Worm (Caenorhabditis elegans) whole organism, midembryonic: ENCODE measurements around the gene clec-206.

ENCODE experiments used
- T22C8.4 ChIP-seq: fragments of 200-800 bp; sonication (Bioruptor generic); IDR thresholded peaks from 2 replicates; pipeline ENCODE4 v1.3.6; 2022; ENCODE audit warnings: missing genetic modification characterization, missing compliant biosample characterization
- flt-1 ChIP-seq: fragments of 200-800 bp; sonication (Bioruptor generic); IDR thresholded peaks from 2 replicates; pipeline ENCODE4 v1.3.6; 2022; ENCODE audit warnings: missing genetic modification characterization, missing compliant biosample characterization
- med-1 ChIP-seq: sonication (generic microtip); optimal IDR thresholded peaks from 2 replicates; lab custom pipeline; 2017; ENCODE audit warnings: missing genetic modification characterization, mild to moderate bottlenecking, missing compliant biosample characterization, antibody characterized with exemption, missing genetic modification reagents; ENCODE audit not compliant: insufficient read depth
- ref-1 ChIP-seq: fragments of 200-800 bp; sonication (Bioruptor generic); conservative IDR thresholded peaks from 2 replicates; pipeline ENCODE4 v1.3.6; 2022; ENCODE audit warnings: missing genetic modification reagents, missing genetic modification characterization, missing compliant biosample characterization
- ztf-23 ChIP-seq: fragments of 200-800 bp; sonication (Bioruptor generic); IDR thresholded peaks from 2 replicates; pipeline ENCODE4 v1.3.6; 2022; ENCODE audit warnings: missing genetic modification reagents, missing genetic modification characterization, missing compliant biosample characterization
- ztf-29 ChIP-seq: fragments of 200-800 bp; sonication (Bioruptor generic); IDR thresholded peaks from 2 replicates; pipeline ENCODE4 v1.3.6; 2022; ENCODE audit warnings: missing genetic modification reagents, missing genetic modification characterization, missing compliant biosample characterization

DNA sequence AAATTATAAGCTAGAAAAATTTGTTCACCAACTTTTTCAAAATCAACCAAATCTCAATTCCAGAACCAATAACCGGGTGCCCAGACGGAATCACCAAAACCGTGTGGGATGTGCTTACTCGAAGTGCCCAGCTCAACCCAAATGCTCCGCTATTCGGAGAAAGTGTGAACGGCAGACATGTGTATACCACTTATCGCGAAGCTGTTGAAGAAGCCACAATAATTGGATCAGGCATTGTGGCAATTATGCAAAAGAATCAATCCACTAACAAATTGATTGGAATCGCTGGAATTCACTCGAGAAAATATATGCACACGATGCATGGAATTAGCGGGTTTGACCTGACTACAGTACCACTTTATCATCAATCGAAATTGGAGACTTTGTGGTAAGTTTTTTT is 34.4 kb downstream of the clec-206 start:
- no peak for TF ChIP-seq flt-1 (GFP tag; lab: Robert Waterston, UW)
- TF ChIP-seq med-1 (GFP tag; lab: Kevin White, UChicago): no peak
- no peak for TF ChIP-seq ref-1 (GFP tag; lab: Robert Waterston, UW)
- TF ChIP-seq T22C8.4 (GFP tag; lab: Robert Waterston, UW): no peak
- no peak for TF ChIP-seq ztf-23
- TF ChIP-seq ztf-29 (GFP tag; lab: Robert Waterston, UW): no peak
